Fruit fly (Drosophila melanogaster): ENCODE data around the gene Cpsf6.

Cpsf6 gene

DNA sequence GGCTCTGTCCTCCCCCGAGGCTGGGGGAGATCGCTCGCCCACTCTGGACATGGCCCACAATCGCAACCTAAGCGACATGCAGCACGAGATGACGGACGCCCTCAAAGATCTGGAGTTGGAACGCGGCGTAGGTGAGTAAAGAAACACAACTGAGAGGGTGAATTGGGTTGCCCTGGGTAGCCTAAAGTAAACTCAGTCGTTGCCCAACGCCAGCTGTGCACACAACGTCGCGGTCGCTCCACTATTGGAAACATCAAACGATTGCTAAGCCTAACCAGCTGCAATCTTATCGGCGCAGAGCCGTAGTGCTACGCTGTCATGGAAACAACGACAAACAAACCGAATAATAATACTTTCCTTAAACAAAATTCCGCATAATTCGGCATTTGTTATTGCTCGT lies 32.0 kb upstream of the Cpsf6 start (continued):
- TF ChIP-seq Med (GFP tag) = peak; percentile 81
- TF ChIP-seq zf30C (GFP tag; optimal IDR thresholded peaks at IDR 0.05) = no peak
- TF ChIP-seq HmgZ (tag; optimal IDR thresholded peaks at IDR 0.05) = peak; percentile 39
- TF ChIP-seq Camta (GFP tag; optimal IDR thresholded peaks at IDR 0.05) = peak; percentile 11
- peak; percentile 47 for TF ChIP-seq fd64A (GFP tag; optimal IDR thresholded peaks at IDR 0.05)
- TF ChIP-seq CG14441 (GFP tag; IDR thresholded peaks at IDR 0.05) = 0 out of 2 replicates have a peak, but pooled peaks have one; percentile 24
- TF ChIP-seq lov (optimal IDR thresholded peaks at IDR 0.05) = no peak
- TF ChIP-seq lov (GFP tag; IDR thresholded peaks at IDR 0.05) = 0 out of 3 replicates have a peak, but pooled peaks have one; percentile 44
- TF ChIP-seq Fer3 (tag; optimal IDR thresholded peaks at IDR 0.05) = peak; percentile 19
- TF ChIP-seq unc-4 (GFP tag; IDR thresholded peaks at IDR 0.05; ENCODE audit: partially characterized antibody) = no peak
- TF ChIP-seq CG17186 (GFP tag; optimal IDR thresholded peaks at IDR 0.05) = no peak
- TF ChIP-seq caup (GFP tag; optimal IDR thresholded peaks at IDR 0.05; ENCODE audit: severe bottlenecking) = peak; percentile 58
- peak; percentile 17; the same call in 1 of the 2 replicates for TF ChIP-seq E2f1 (GFP tag; IDR thresholded peaks at IDR 0.05)
- TF ChIP-seq cad (GFP tag; optimal IDR thresholded peaks at IDR 0.05) = no peak
- peak; percentile 64 for TF ChIP-seq CG12071 (GFP tag; optimal IDR thresholded peaks at IDR 0.05)
- peak; percentile 23 for TF ChIP-seq oc (tag; optimal IDR thresholded peaks at IDR 0.05)
- TF ChIP-seq sob (GFP tag; IDR thresholded peaks at IDR 0.05) = peak; percentile 45; the same call in 1 of the 2 replicates
- peak; percentile 20 for TF ChIP-seq Jarid2 (GFP tag; optimal IDR thresholded peaks at IDR 0.05)
- TF ChIP-seq CG7987 (GFP tag; optimal IDR thresholded peaks at IDR 0.05) = peak; percentile 1
- 0 out of 3 replicates have a peak, but pooled peaks have one; percentile 48 for TF ChIP-seq CG3726 (GFP tag; IDR thresholded peaks at IDR 0.05)
- TF ChIP-seq CG6765 (GFP tag; optimal IDR thresholded peaks at IDR 0.05) = peak; percentile 51
- peak; percentile 44 for TF ChIP-seq CG3407 (GFP tag; optimal IDR thresholded peaks at IDR 0.05)
- TF ChIP-seq CG12299 (tag; optimal IDR thresholded peaks at IDR 0.05) = peak; percentile 7
- TF ChIP-seq CG9437 (GFP tag; optimal IDR thresholded peaks at IDR 0.05) = no peak
- TF ChIP-seq Atf6 (GFP tag; IDR thresholded peaks at IDR 0.05) = peak; percentile 40; the same call in 1 of the 2 replicates
- peak; percentile 18 for TF ChIP-seq CG18619 (GFP tag; optimal IDR thresholded peaks at IDR 0.05)
- TF ChIP-seq CG6813 (GFP tag; optimal IDR thresholded peaks at IDR 0.05) = peak; percentile 70
- no peak for TF ChIP-seq Deaf1 (tag; optimal IDR thresholded peaks at IDR 0.05)
- TF ChIP-seq cato (GFP tag; optimal IDR thresholded peaks at IDR 0.05; ENCODE audit: borderline replicate concordance) = no peak
- no peak for TF ChIP-seq tna (GFP tag; IDR thresholded peaks at IDR 0.05; ENCODE audit: partially characterized antibody)
- 0 out of 2 replicates have a peak, but pooled peaks have one; percentile 15 for TF ChIP-seq bowl (GFP tag; IDR thresholded peaks at IDR 0.05)
- peak; percentile 17 for TF ChIP-seq fd3F (GFP tag; optimal IDR thresholded peaks at IDR 0.05)
- TF ChIP-seq ase (GFP tag; IDR thresholded peaks at IDR 0.05) = peak; percentile 37; the same call in 1 of the 3 replicates
- peak; percentile 79; the same call in 2 of the 3 replicates for TF ChIP-seq gce (GFP tag; IDR thresholded peaks at IDR 0.05)
- no peak for TF ChIP-seq CG4404 (GFP tag; IDR thresholded peaks at IDR 0.05)
- peak; percentile 44 for TF ChIP-seq CG2875 (GFP tag; optimal IDR thresholded peaks at IDR 0.05)
- peak; percentile 36 for TF ChIP-seq org-1 (GFP tag; optimal IDR thresholded peaks at IDR 0.05)
- TF ChIP-seq CG8924 (tag; optimal IDR thresholded peaks at IDR 0.05) = no peak
- TF ChIP-seq z (GFP tag; IDR thresholded peaks at IDR 0.05) = 0 out of 3 replicates have a peak, but pooled peaks have one; percentile 28
- peak; percentile 50 for TF ChIP-seq CG10209 (GFP tag; optimal IDR thresholded peaks at IDR 0.05)
- TF ChIP-seq tup (GFP tag; optimal IDR thresholded peaks at IDR 0.05) = peak; percentile 2
- no peak for TF ChIP-seq amos (GFP tag; IDR thresholded peaks at IDR 0.05; ENCODE audit: partially characterized antibody)
- peak; percentile 24 for TF ChIP-seq CG8281 (tag; optimal IDR thresholded peaks at IDR 0.05)
- peak; percentile 40 for TF ChIP-seq onecut (GFP tag; IDR thresholded peaks at IDR 0.05)

Measured in whole organism, embryonic.